Fruit fly (Drosophila melanogaster) whole organism, embryonic: Measurements from ENCODE around the gene CG4467.

Source experiments
- Antp ChIP-seq: fragments of 200-800 bp; sonication (Bioruptor generic); optimal IDR thresholded peaks from 3 replicates; lab custom pipeline; 2016; ENCODE audit warnings: missing biosample characterization, missing genetic modification characterization
- Awh ChIP-seq: fragments of 200-800 bp; sonication (Bioruptor generic); IDR thresholded peaks from 2 replicates; pipeline ENCODE4, ENCODE4 v1.3.6; 2022; ENCODE audit warnings: missing biosample characterization, missing genetic modification characterization
- Bdp1 ChIP-seq: fragments of 200-800 bp; sonication (Bioruptor generic); optimal IDR thresholded peaks from 3 replicates; lab custom pipeline; 2016; ENCODE audit warnings: missing biosample characterization, missing genetic modification characterization
- Blimp-1 ChIP-seq: fragments of 200-800 bp; sonication (Bioruptor generic); optimal IDR thresholded peaks from 3 replicates; lab custom pipeline; 2018; ENCODE audit warnings: missing biosample characterization, missing genetic modification characterization, mild to moderate bottlenecking, moderate library complexity, missing genetic modification reagents
- CG10147 ChIP-seq: fragments of 200-800 bp; sonication (Bioruptor generic); optimal IDR thresholded peaks from 2 replicates; lab custom pipeline; 2019; ENCODE audit warnings: missing biosample characterization, mild to moderate bottlenecking, missing genetic modification characterization, moderate library complexity
- CG12299 ChIP-seq: fragments of 200-800 bp; sonication (Bioruptor generic); optimal IDR thresholded peaks from 2 replicates; lab custom pipeline; 2018; ENCODE audit warnings: missing biosample characterization, mild to moderate bottlenecking, missing genetic modification characterization
- CG12391 ChIP-seq: fragments of 200-800 bp; sonication (Bioruptor generic); optimal IDR thresholded peaks from 3 replicates; lab custom pipeline; 2018; ENCODE audit warnings: missing biosample characterization, mild to moderate bottlenecking, missing genetic modification characterization, moderate library complexity
- CG13624 ChIP-seq: fragments of 200-800 bp; sonication (Bioruptor generic); optimal IDR thresholded peaks from 2 replicates; lab custom pipeline; 2016; ENCODE audit warnings: missing biosample characterization, missing genetic modification characterization
- CG14050 ChIP-seq: fragments of 200-800 bp; sonication (Bioruptor generic); IDR thresholded peaks from 3 replicates; pipeline ENCODE4 v1.3.6; 2022; ENCODE audit warnings: missing biosample characterization, missing genetic modification characterization
- CG1603 ChIP-seq: fragments of 200-800 bp; sonication (Bioruptor generic); optimal IDR thresholded peaks from 2 replicates; lab custom pipeline; 2019; ENCODE audit warnings: missing biosample characterization, mild to moderate bottlenecking, missing genetic modification characterization, moderate library complexity
- CG17912 ChIP-seq: fragments of 200-800 bp; sonication (Bioruptor generic); optimal IDR thresholded peaks from 2 replicates; lab custom pipeline; 2018; ENCODE audit warnings: missing biosample characterization, mild to moderate bottlenecking, missing genetic modification characterization
- CG2116 ChIP-seq: fragments of 200-800 bp; sonication (Bioruptor generic); optimal IDR thresholded peaks from 3 replicates; lab custom pipeline; 2018; ENCODE audit warnings: missing biosample characterization, mild to moderate bottlenecking, missing genetic modification characterization
- CG2202 ChIP-seq: fragments of 200-800 bp; sonication (Bioruptor generic); optimal IDR thresholded peaks from 2 replicates; lab custom pipeline; 2018; ENCODE audit warnings: missing biosample characterization, mild to moderate bottlenecking, missing genetic modification characterization
- CG2712 ChIP-seq: fragments of 200-800 bp; optimal IDR thresholded peaks from 3 replicates; lab custom pipeline; 2019; ENCODE audit warnings: missing biosample characterization, mild to moderate bottlenecking, missing genetic modification characterization, moderate library complexity
- CG30403 ChIP-seq: fragments of 200-800 bp; sonication (Bioruptor generic); optimal IDR thresholded peaks from 3 replicates; lab custom pipeline; 2016; ENCODE audit warnings: missing biosample characterization, missing genetic modification characterization
- CG31365 ChIP-seq: fragments of 200-800 bp; sonication (Bioruptor generic); optimal IDR thresholded peaks from 2 replicates; lab custom pipeline; 2018; ENCODE audit warnings: missing biosample characterization, mild to moderate bottlenecking, missing genetic modification characterization
- CG34422 ChIP-seq: fragments of 200-800 bp; sonication (Bioruptor generic); IDR thresholded peaks from 3 replicates; pipeline ENCODE4 v1.3.6; 2022; ENCODE audit warnings: missing biosample characterization, missing genetic modification characterization
- CG3726 ChIP-seq: fragments of 200-800 bp; sonication (Bioruptor generic); IDR thresholded peaks from 3 replicates; pipeline ENCODE4, ENCODE4 v1.3.6; 2022; ENCODE audit warnings: missing biosample characterization, missing genetic modification characterization
- CG4730 ChIP-seq: fragments of 200-800 bp; sonication (Bioruptor generic); IDR thresholded peaks from 2 replicates; pipeline ENCODE4 v1.3.6; 2022; ENCODE audit warnings: missing biosample characterization, missing genetic modification characterization
- CG5180 ChIP-seq: fragments of 200-800 bp; sonication (Bioruptor generic); optimal IDR thresholded peaks from 3 replicates; lab custom pipeline; 2017; ENCODE audit warnings: missing biosample characterization, missing genetic modification characterization, mild to moderate bottlenecking, moderate library complexity, missing genetic modification reagents
- CG7786 ChIP-seq: fragments of 200-800 bp; sonication (Bioruptor generic); optimal IDR thresholded peaks from 2 replicates; lab custom pipeline; 2016; ENCODE audit warnings: missing biosample characterization, missing genetic modification characterization
- CG8924 ChIP-seq: fragments of 200-800 bp; optimal IDR thresholded peaks from 3 replicates; lab custom pipeline; 2019; ENCODE audit warnings: missing biosample characterization, mild to moderate bottlenecking, missing genetic modification characterization, moderate library complexity
- CG9727 ChIP-seq: fragments of 200-800 bp; sonication (Bioruptor generic); optimal IDR thresholded peaks from 3 replicates; lab custom pipeline; 2017; ENCODE audit warnings: missing biosample characterization, mild to moderate bottlenecking, missing genetic modification characterization
- CG9932 ChIP-seq: fragments of 200-800 bp; sonication (Bioruptor generic); IDR thresholded peaks from 2 replicates; pipeline ENCODE4 v1.3.6; 2022; ENCODE audit warnings: missing biosample characterization, missing genetic modification characterization
- CkIIα-i1 ChIP-seq: fragments of 200-800 bp; sonication (Bioruptor generic); IDR thresholded peaks from 2 replicates; pipeline ENCODE4 v1.3.6; 2022; ENCODE audit warnings: missing biosample characterization, missing genetic modification characterization
- Doc2 ChIP-seq: fragments of 200-800 bp; sonication (Bioruptor generic); IDR thresholded peaks from 2 replicates; pipeline ENCODE4 v1.3.6; 2022; ENCODE audit warnings: missing biosample characterization, missing genetic modification characterization
- HLHmδ ChIP-seq: fragments of 200-800 bp; sonication (Bioruptor generic); optimal IDR thresholded peaks from 2 replicates; lab custom pipeline; 2018; ENCODE audit warnings: missing biosample characterization, mild to moderate bottlenecking, missing genetic modification characterization, moderate library complexity
- Hsf ChIP-seq: fragments of 200-800 bp; sonication (Bioruptor generic); optimal IDR thresholded peaks from 3 replicates; lab custom pipeline; 2016; ENCODE audit warnings: missing biosample characterization, missing genetic modification characterization
- Mad ChIP-seq: fragments of 200-800 bp; sonication (Bioruptor generic); optimal IDR thresholded peaks from 2 replicates; lab custom pipeline; 2016; ENCODE audit warnings: missing biosample characterization, missing genetic modification characterization
- Med ChIP-seq: fragments of 200-800 bp; sonication (Bioruptor generic); peaks from one replicate; lab custom pipeline; 2016; ENCODE audit warnings: missing biosample characterization, missing genetic modification characterization, mild to moderate bottlenecking, inconsistent platforms, moderate library complexity
- Mrtf ChIP-seq: fragments of 200-800 bp; sonication (Bioruptor generic); IDR thresholded peaks from 3 replicates; pipeline ENCODE4 v1.3.6; 2022; ENCODE audit warnings: missing biosample characterization, missing genetic modification characterization
- Ravus ChIP-seq: fragments of 200-800 bp; sonication (Bioruptor generic); IDR thresholded peaks from 2 replicates; pipeline ENCODE4 v1.3.6; 2022; ENCODE audit warnings: missing biosample characterization, missing genetic modification characterization
- Sry-β ChIP-seq: fragments of 200-800 bp; sonication (Bioruptor generic); optimal IDR thresholded peaks from 2 replicates; lab custom pipeline; 2018; ENCODE audit warnings: missing biosample characterization, mild to moderate bottlenecking, missing genetic modification characterization, moderate library complexity
- Trl ChIP-seq, 3 experiments: fragments of >200 bp in 2 of 3; fragments of 200-800 bp in 1 of 3; sonication (Bioruptor generic) in 1 of 3; optimal IDR thresholded peaks; 2 replicates in 1 of 3; 3 replicates in 2 of 3; lab custom pipeline; 2016 to 2017; ENCODE audit warnings: missing biosample characterization in 1 of 3, missing genetic modification characterization in 1 of 3
- Xrp1 ChIP-seq: fragments of 200-800 bp; sonication (Bioruptor generic); IDR thresholded peaks from 2 replicates; pipeline ENCODE4 v1.3.6; 2022; ENCODE audit warnings: missing biosample characterization, missing genetic modification characterization
- cato ChIP-seq: fragments of 200-800 bp; sonication (Bioruptor generic); optimal IDR thresholded peaks from 2 replicates; lab custom pipeline; 2016; ENCODE audit warnings: missing biosample characterization, missing genetic modification characterization, borderline replicate concordance
- crp ChIP-seq, 2 experiments: fragments of 200-800 bp; sonication (Bioruptor generic); optimal IDR thresholded peaks; 2 replicates in 1 of 2; 3 replicates in 1 of 2; lab custom pipeline; 2017; ENCODE audit warnings: missing biosample characterization in 2 of 2, missing genetic modification characterization in 2 of 2, mild to moderate bottlenecking in 1 of 2, moderate library complexity in 1 of 2
- dmrt11E ChIP-seq: fragments of 200-800 bp; sonication (Bioruptor generic); optimal IDR thresholded peaks from 3 replicates; lab custom pipeline; 2018; ENCODE audit warnings: missing biosample characterization, mild to moderate bottlenecking, missing genetic modification characterization, moderate library complexity
- h ChIP-seq: fragments of >200 bp; optimal IDR thresholded peaks from 2 replicates; lab custom pipeline; 2017
- jigr1 ChIP-seq: fragments of 200-800 bp; sonication (Bioruptor generic); IDR thresholded peaks from 3 replicates; pipeline ENCODE4 v1.3.6; 2022; ENCODE audit warnings: missing biosample characterization, missing genetic modification characterization
- kay ChIP-seq: fragments of 200-800 bp; sonication (Bioruptor generic); optimal IDR thresholded peaks from 2 replicates; lab custom pipeline; 2016; ENCODE audit warnings: missing biosample characterization, missing genetic modification characterization
- lab ChIP-seq: fragments of 200-800 bp; sonication (Bioruptor generic); optimal IDR thresholded peaks from 3 replicates; lab custom pipeline; 2017; ENCODE audit warnings: missing biosample characterization, missing genetic modification characterization, mild to moderate bottlenecking, moderate library complexity, missing genetic modification reagents
- lmd ChIP-seq: fragments of 200-800 bp; sonication (Bioruptor generic); IDR thresholded peaks from 2 replicates; pipeline ENCODE4 v1.3.6; 2022; ENCODE audit warnings: missing biosample characterization, missing genetic modification characterization
- nmo ChIP-seq: fragments of 200-800 bp; sonication (Bioruptor generic); optimal IDR thresholded peaks from 2 replicates; lab custom pipeline; 2018; ENCODE audit warnings: missing biosample characterization, mild to moderate bottlenecking, missing genetic modification characterization, moderate library complexity
- p53 ChIP-seq: fragments of 200-800 bp; sonication (Bioruptor generic); optimal IDR thresholded peaks from 2 replicates; lab custom pipeline; 2016; ENCODE audit warnings: missing biosample characterization, missing genetic modification characterization
- phol ChIP-seq: fragments of 200-800 bp; sonication (Bioruptor generic); optimal IDR thresholded peaks from 3 replicates; lab custom pipeline; 2018; ENCODE audit warnings: missing biosample characterization, mild to moderate bottlenecking, missing genetic modification characterization, moderate library complexity
- pum ChIP-seq: fragments of 200-800 bp; sonication (Bioruptor generic); optimal IDR thresholded peaks from 2 replicates; lab custom pipeline; 2016; ENCODE audit warnings: missing biosample characterization, missing genetic modification characterization
- sens ChIP-seq: fragments of 200-800 bp; sonication (Bioruptor generic); peaks from one replicate; lab custom pipeline; 2016; ENCODE audit warnings: missing biosample characterization, missing genetic modification characterization
- slou ChIP-seq: fragments of 200-800 bp; sonication (Bioruptor generic); optimal IDR thresholded peaks from 3 replicates; lab custom pipeline; 2016; ENCODE audit warnings: missing biosample characterization, missing genetic modification characterization
- tap ChIP-seq: fragments of 200-800 bp; optimal IDR thresholded peaks from 3 replicates; lab custom pipeline; 2019; ENCODE audit warnings: missing biosample characterization, mild to moderate bottlenecking, missing genetic modification characterization, moderate library complexity
- tin ChIP-seq: fragments of 200-800 bp; sonication (Bioruptor generic); optimal IDR thresholded peaks from 3 replicates; lab custom pipeline; 2016; ENCODE audit warnings: missing biosample characterization, missing genetic modification characterization
- zen ChIP-seq: fragments of 200-800 bp; sonication (Bioruptor generic); optimal IDR thresholded peaks from 3 replicates; lab custom pipeline; 2018; ENCODE audit warnings: missing biosample characterization, mild to moderate bottlenecking, missing genetic modification characterization, moderate library complexity

The CG4467 gene

dm6 chr3R:23280806-23281257, 32.1 kb upstream of the CG4467 start, which contains the start of the genes orb and Cdc16 (continued):
- TF ChIP-seq Doc2 (GFP tag; lab: Robert Waterston, UW) = no peak
- peak; percentile 46 for TF ChIP-seq CG31365 (tag; lab: Kevin White, UChicago)
- peak; percentile 93 for TF ChIP-seq Blimp-1 (GFP tag; lab: Kevin White, UChicago)
- peak; percentile 90 for TF ChIP-seq kay
- TF ChIP-seq jigr1 (GFP tag; lab: Robert Waterston, UW) = peak; percentile 16; the same call in 1 of the 3 replicates
- peak; percentile 95 for TF ChIP-seq CG9932 (GFP tag; lab: Robert Waterston, UW)
- TF ChIP-seq CG10147 = peak; percentile 93
- peak; percentile 84 for TF ChIP-seq CG13624 (GFP tag; lab: Kevin White, UChicago)
- TF ChIP-seq pum = peak; percentile 66
- TF ChIP-seq CG17912 = peak; percentile 47
- TF ChIP-seq zen = peak; percentile 84
- TF ChIP-seq Sry-β (GFP tag; lab: Kevin White, UChicago) = peak; percentile 26
- peak; percentile 88 for TF ChIP-seq CG2202 (tag; lab: Kevin White, UChicago)
- TF ChIP-seq Mrtf (GFP tag; lab: Robert Waterston, UW) = peak; percentile 80
- TF ChIP-seq Antp (GFP tag; lab: Kevin White, UChicago) = peak; percentile 70
- TF ChIP-seq CG2116 (GFP tag; lab: Kevin White, UChicago) = peak; percentile 76
- no peak for TF ChIP-seq HLHmδ (GFP tag; lab: Kevin White, UChicago)
- TF ChIP-seq CG12299 (tag; lab: Kevin White, UChicago) = peak; percentile 92
- TF ChIP-seq Mad = peak; percentile 78
- peak; percentile 75 for TF ChIP-seq Hsf (GFP tag; lab: Kevin White, UChicago)
- peak; percentile 77 for TF ChIP-seq cato (GFP tag; lab: Kevin White, UChicago)
- peak; percentile 94 for TF ChIP-seq CG2712
- TF ChIP-seq CG4730 (GFP tag; lab: Robert Waterston, UW) = peak; percentile 89
- peak; percentile 93 for TF ChIP-seq tin
- peak; percentile 89 for TF ChIP-seq tap (tag; lab: Kevin White, UChicago)
- peak; percentile 91 for TF ChIP-seq Awh
- TF ChIP-seq CG5180 (GFP tag; lab: Kevin White, UChicago) = peak; percentile 99
- no peak for TF ChIP-seq h (lab: Kevin White, UChicago)
- peak; percentile 81 for TF ChIP-seq CG14050 (GFP tag; lab: Robert Waterston, UW)
- TF ChIP-seq p53 (GFP tag; lab: Kevin White, UChicago) = peak; percentile 11
- peak; percentile 87 to 98 for TF ChIP-seq crp (GFP tag; optimal IDR thresholded peaks at IDR 0.05; lab: Kevin White, UChicago)

DNA sequence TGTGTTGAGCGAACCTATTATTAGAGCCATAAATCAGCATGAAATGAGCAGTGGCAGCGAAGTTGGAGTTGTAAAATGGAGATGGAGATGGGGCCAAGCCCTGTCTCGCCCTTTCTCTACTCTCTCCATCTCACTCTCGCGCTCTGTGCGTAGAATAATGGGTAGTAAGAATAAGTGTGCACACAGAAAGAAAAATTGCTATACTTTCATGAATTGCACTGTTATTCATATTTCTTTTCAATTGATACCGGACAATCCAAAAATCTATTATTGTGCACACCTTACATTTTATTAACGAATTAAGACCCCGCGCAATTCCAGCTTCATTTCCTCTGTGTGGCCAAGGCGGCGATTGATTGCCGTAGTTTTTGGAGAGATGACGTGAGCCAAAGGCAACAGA, 31.1 kb upstream of the CG4467 start:
- TF ChIP-seq lmd (GFP tag; lab: Robert Waterston, UW) (peak; percentile 29; the same call in 1 of the 2 replicates), CG1603 (tag; lab: Kevin White, UChicago) (peak; percentile 14), CG8924 (tag; lab: Kevin White, UChicago) (no peak), phol (tag; lab: Kevin White, UChicago) (peak; percentile 7), CG3726 (0 out of 3 replicates have a peak, but pooled peaks have one; percentile 20), CG9727 (peak; percentile 18), CG12391 (tag; lab: Kevin White, UChicago) (peak; percentile 7), CG30403 (GFP tag; lab: Kevin White, UChicago) (peak; percentile 5), CG34422 (GFP tag; lab: Robert Waterston, UW) (0 out of 3 replicates have a peak, but pooled peaks have one; percentile 29), dmrt11E (tag; lab: Kevin White, UChicago) (peak; percentile 4), Ravus (GFP tag; lab: Robert Waterston, UW) (no peak), Xrp1 (GFP tag; lab: Robert Waterston, UW) (peak; percentile 43), Trl (optimal IDR thresholded peaks at IDR 0.05; lab: Kevin White, UChicago) (peak in 1 of 2 experiments; percentile 11), Trl (GFP tag; optimal IDR thresholded peaks at IDR 0.05; lab: Kevin White, UChicago) (peak; percentile 11), nmo (GFP tag; lab: Kevin White, UChicago) (no peak), Bdp1 (GFP tag; lab: Kevin White, UChicago) (no peak), CkIIα-i1 (GFP tag; lab: Robert Waterston, UW) (no peak), lab (GFP tag; lab: Kevin White, UChicago) (peak; percentile 0), sens (GFP tag; lab: Kevin White, UChicago) (peak; percentile 58), slou (GFP tag; lab: Kevin White, UChicago) (no peak), Med (GFP tag; lab: Kevin White, UChicago) (peak; percentile 45), CG7786 (GFP tag; lab: Kevin White, UChicago) (peak; percentile 21)
